Worm (Caenorhabditis elegans): ENCODE data around the gene ndab-1.

DNA sequence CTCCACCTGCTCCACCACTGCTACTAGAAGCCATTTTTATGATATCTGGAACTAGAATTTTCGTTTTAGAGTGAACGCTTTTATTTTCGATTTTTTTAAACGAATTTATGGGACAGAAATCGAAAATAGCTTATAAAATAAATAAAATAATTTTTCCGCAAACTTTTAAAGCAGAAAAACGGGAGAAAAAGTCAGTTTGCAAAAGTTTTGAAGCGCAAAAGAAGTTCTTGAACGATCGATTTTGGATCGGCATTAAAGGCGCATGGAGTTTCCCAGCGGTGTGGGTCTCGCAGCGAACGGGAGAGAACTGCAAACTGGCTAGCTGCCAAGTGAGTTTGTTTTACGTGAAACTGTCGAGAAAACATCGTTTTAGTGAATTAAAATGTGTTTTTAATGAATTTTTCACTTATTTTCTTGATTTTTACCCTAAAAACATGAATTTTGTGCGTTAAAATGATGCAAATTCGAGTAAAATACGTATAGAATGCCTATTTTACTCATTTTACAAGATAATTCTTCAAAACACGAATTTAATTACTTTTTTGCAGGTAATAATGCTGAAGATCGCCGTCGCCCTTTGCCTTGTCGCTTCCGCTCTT is 4.8 kb upstream of the ndab-1 start, which contains the start of the genes ccf-1 and trap-4:
- TF ChIP-seq W03F9.2 (tag; optimal IDR thresholded peaks at IDR 0.05) (peak; percentile 54), him-1 (tag; optimal IDR thresholded peaks at IDR 0.05) (no peak), dao-5 (tag; optimal IDR thresholded peaks at IDR 0.05) (no peak)

Measured in whole organism, L4/young adult.